Fruit fly (Drosophila melanogaster): ENCODE results near the gene Arglu1.

The Arglu1 gene

DNA sequence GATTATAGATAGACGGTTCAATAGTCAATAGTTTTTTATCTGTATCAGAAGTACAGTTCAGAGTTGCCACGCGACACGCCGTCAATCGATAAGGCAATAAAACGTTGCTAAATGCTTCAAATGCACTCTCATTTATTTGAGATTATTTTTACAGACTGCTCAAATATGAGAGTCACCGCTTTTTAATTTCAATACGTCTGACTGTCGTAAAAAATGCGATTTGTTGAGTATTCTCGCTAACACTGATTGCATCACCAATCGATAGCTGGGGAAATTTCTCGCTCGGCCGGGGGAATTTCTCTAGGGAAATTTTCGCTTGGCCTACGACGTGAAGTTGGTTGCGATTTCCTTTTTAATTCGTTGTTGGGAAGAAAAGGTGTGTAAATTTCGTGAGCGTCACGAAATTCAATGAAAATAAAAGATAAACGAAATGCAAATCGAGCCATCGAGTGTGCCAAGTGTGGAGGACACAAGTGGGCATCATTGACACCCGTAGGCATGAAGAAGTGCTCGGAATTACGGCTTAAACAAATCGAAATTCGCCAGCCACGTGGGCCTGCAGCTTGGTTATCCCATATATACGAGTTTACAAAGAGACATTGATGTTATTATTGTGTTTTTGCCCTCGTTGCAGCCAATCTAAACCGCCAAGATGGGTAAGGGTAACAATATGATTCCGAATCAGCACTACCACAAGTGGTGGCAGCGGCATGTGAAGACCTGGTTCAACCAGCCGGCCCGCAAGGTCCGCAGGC lies 29.2 kb upstream of the Arglu1 start, which contains the start of the genes Dref and RpL13 (continued):
- TF ChIP-seq ash1 (GFP tag; optimal IDR thresholded peaks at IDR 0.05) = peak; percentile 95
- peak; percentile 63 for TF ChIP-seq CG10321 (GFP tag; IDR thresholded peaks at IDR 0.05)
- peak; percentile 76 for TF ChIP-seq CG32767 (GFP tag; IDR thresholded peaks at IDR 0.05)
- peak; percentile 80 for TF ChIP-seq HLH54F (GFP tag; optimal IDR thresholded peaks at IDR 0.05)
- TF ChIP-seq CG1529 (GFP tag; optimal IDR thresholded peaks at IDR 0.05) = peak; percentile 79
- peak; percentile 69 for TF ChIP-seq MBD-R2 (GFP tag; IDR thresholded peaks at IDR 0.05)
- peak; percentile 86 for TF ChIP-seq sna (GFP tag; IDR thresholded peaks at IDR 0.05; ENCODE audit: partially characterized antibody)
- TF ChIP-seq lmd (GFP tag; IDR thresholded peaks at IDR 0.05) = peak; percentile 59; the same call in 1 of the 2 replicates
- no peak for TF ChIP-seq Trl (optimal IDR thresholded peaks at IDR 0.05)
- peak; percentile 90 for TF ChIP-seq Trl (GFP tag; optimal IDR thresholded peaks at IDR 0.05)
- TF ChIP-seq Blimp-1 (GFP tag; optimal IDR thresholded peaks at IDR 0.05) = peak; percentile 66
- peak; percentile 88 for TF ChIP-seq CG12391 (tag; optimal IDR thresholded peaks at IDR 0.05)
- TF ChIP-seq sd (tag; optimal IDR thresholded peaks at IDR 0.05) = peak; percentile 66
- TF ChIP-seq CG11456 (GFP tag; IDR thresholded peaks at IDR 0.05) = peak; percentile 87
- TF ChIP-seq ase (GFP tag; IDR thresholded peaks at IDR 0.05) = peak; percentile 73; the same call in 2 of the 3 replicates
- TF ChIP-seq crc (GFP tag; optimal IDR thresholded peaks at IDR 0.05) = peak; percentile 80
- TF ChIP-seq CG13624 (GFP tag; optimal IDR thresholded peaks at IDR 0.05) = peak; percentile 93
- TF ChIP-seq zfh1 (GFP tag; IDR thresholded peaks at IDR 0.05) = peak; percentile 86
- peak; percentile 16; the same call in 1 of the 2 replicates for TF ChIP-seq CG14667 (GFP tag; IDR thresholded peaks at IDR 0.05)
- TF ChIP-seq CG9727 (GFP tag; optimal IDR thresholded peaks at IDR 0.05) = peak; percentile 95
- TF ChIP-seq E2f1 (GFP tag; IDR thresholded peaks at IDR 0.05) = peak; percentile 67
- TF ChIP-seq sima (GFP tag; optimal IDR thresholded peaks at IDR 0.05) = peak; percentile 65
- peak; percentile 79 for TF ChIP-seq ems (GFP tag; optimal IDR thresholded peaks at IDR 0.05)
- TF ChIP-seq Sry-β (GFP tag; optimal IDR thresholded peaks at IDR 0.05) = peak; percentile 57
- no peak for TF ChIP-seq dan (GFP tag; IDR thresholded peaks at IDR 0.05)
- TF ChIP-seq CG15011 (GFP tag; optimal IDR thresholded peaks at IDR 0.05) = peak; percentile 90
- peak; percentile 77 for TF ChIP-seq CG3995 (GFP tag; optimal IDR thresholded peaks at IDR 0.05)
- peak; percentile 57 to 79 for TF ChIP-seq bsh (GFP tag; optimal IDR thresholded peaks at IDR 0.05)
- peak; percentile 94 for TF ChIP-seq CG4707 (GFP tag; optimal IDR thresholded peaks at IDR 0.05)
- TF ChIP-seq CG10462 (GFP tag; optimal IDR thresholded peaks at IDR 0.05) = peak; percentile 67
- peak; percentile 80 for TF ChIP-seq CG18262 (tag; optimal IDR thresholded peaks at IDR 0.05)
- peak; percentile 98 for TF ChIP-seq ci (GFP tag; IDR thresholded peaks at IDR 0.05)
- TF ChIP-seq GATAe (GFP tag; conservative IDR thresholded peaks at IDR 0.05) = peak; percentile 28; the same call in 1 of the 2 replicates
- peak; percentile 81 for TF ChIP-seq row (GFP tag; IDR thresholded peaks at IDR 0.05)
- TF ChIP-seq hbn (GFP tag; IDR thresholded peaks at IDR 0.05; ENCODE audit: partially characterized antibody) = peak; percentile 67
- no peak for TF ChIP-seq prd (optimal IDR thresholded peaks at IDR 0.05)
- peak; percentile 60 for TF ChIP-seq prd (GFP tag; IDR thresholded peaks at IDR 0.05)
- TF ChIP-seq twi (tag; optimal IDR thresholded peaks at IDR 0.05) = peak; percentile 65
- TF ChIP-seq CG14860 (GFP tag; IDR thresholded peaks at IDR 0.05; ENCODE audit: partially characterized antibody) = peak; percentile 83
- TF ChIP-seq CG6683 (GFP tag; optimal IDR thresholded peaks at IDR 0.05) = peak; percentile 84
- peak; percentile 56 for TF ChIP-seq Ssrp (tag; optimal IDR thresholded peaks at IDR 0.05)
- TF ChIP-seq crol (GFP tag; IDR thresholded peaks at IDR 0.05) = peak; percentile 43
- peak; percentile 20; the same call in 1 of the 3 replicates for TF ChIP-seq croc (GFP tag; conservative IDR thresholded peaks at IDR 0.05)
- peak; percentile 27; the same call in 1 of the 2 replicates for TF ChIP-seq rib (GFP tag; IDR thresholded peaks at IDR 0.05)
- TF ChIP-seq E2f2 (GFP tag; IDR thresholded peaks at IDR 0.05) = peak; percentile 84
- TF ChIP-seq Max (GFP tag; optimal IDR thresholded peaks at IDR 0.05) = peak; percentile 73
- peak; percentile 61 for TF ChIP-seq da (GFP tag; optimal IDR thresholded peaks at IDR 0.05)
- TF ChIP-seq caup (GFP tag; optimal IDR thresholded peaks at IDR 0.05; ENCODE audit: severe bottlenecking) = peak; percentile 97
- peak; percentile 57; the same call in 1 of the 2 replicates for TF ChIP-seq Poxn (GFP tag; IDR thresholded peaks at IDR 0.05)
- TF ChIP-seq gsb-n (tag; optimal IDR thresholded peaks at IDR 0.05) = peak; percentile 88
